Worm (Caenorhabditis elegans): ENCODE measurements around the gene mdt-10.
A peak's percentile ranks its signal among the peaks of the same experiment; 100 is the strongest.

mdt-10 gene

ce11 chrII:7813645-7814044, 41.2 kb downstream of the mdt-10 start:
- no peak for TF ChIP-seq T26A8.4 (GFP tag; IDR thresholded peaks at IDR 0.05)
- TF ChIP-seq nhr-28 (tag; optimal IDR thresholded peaks at IDR 0.05) = peak; percentile 52
- TF ChIP-seq hlh-30 (tag; optimal IDR thresholded peaks at IDR 0.05; ENCODE audit: insufficient read depth) = peak; percentile 46
- TF ChIP-seq dmd-6 (GFP tag; IDR thresholded peaks at IDR 0.05) = peak; percentile 55
- TF ChIP-seq D1046.2 (GFP tag; IDR thresholded peaks at IDR 0.05) = no peak
- TF ChIP-seq dve-1 (tag; optimal IDR thresholded peaks at IDR 0.05; ENCODE audit: insufficient read depth) = peak; percentile 7
- peak; percentile 67 for TF ChIP-seq nhr-77 (tag; optimal IDR thresholded peaks at IDR 0.05)
- no peak for TF ChIP-seq cey-2 (tag; optimal IDR thresholded peaks at IDR 0.05; ENCODE audit: borderline replicate concordance, insufficient read depth)
- no peak for TF ChIP-seq ceh-32 (tag; optimal IDR thresholded peaks at IDR 0.05; ENCODE audit: poor library complexity)
- no peak for TF ChIP-seq dmd-8 (GFP tag; IDR thresholded peaks at IDR 0.05)
- peak; percentile 31 for TF ChIP-seq pqm-1 (tag; optimal IDR thresholded peaks at IDR 0.05)
- TF ChIP-seq ztf-7 (tag; optimal IDR thresholded peaks at IDR 0.05) = no peak
- TF ChIP-seq daf-16 (GFP tag; optimal IDR thresholded peaks at IDR 0.05) = no peak
- peak; percentile 26 for TF ChIP-seq daf-16 (tag; optimal IDR thresholded peaks at IDR 0.05)
- peak; percentile 37 for TF ChIP-seq hlh-11 (tag; optimal IDR thresholded peaks at IDR 0.05)

ce11 chrII:7813237-7813636, 41.6 kb downstream of the mdt-10 start:
- TF ChIP-seq F37D6.2 (tag; optimal IDR thresholded peaks at IDR 0.05) (no peak), nhr-102 (tag; optimal IDR thresholded peaks at IDR 0.05) (no peak), lin-1 (GFP tag; IDR thresholded peaks at IDR 0.05) (no peak)

- TF ChIP-seq unc-39 (tag; optimal IDR thresholded peaks at IDR 0.05) (no peak), tra-1 (GFP tag; IDR thresholded peaks at IDR 0.05) (0 out of 2 replicates have a peak, but pooled peaks have one; percentile 25), madf-5 (GFP tag; IDR thresholded peaks at IDR 0.05) (no peak), ztf-11 (tag; optimal IDR thresholded peaks at IDR 0.05) (no peak), zag-1 (tag; optimal IDR thresholded peaks at IDR 0.05) (no peak), F10B5.3 (tag; optimal IDR thresholded peaks at IDR 0.05) (peak; percentile 24), Y48G9A.11 (GFP tag; IDR thresholded peaks at IDR 0.05) (0 out of 2 replicates have a peak, but pooled peaks have one; percentile 17)
Measured at ce11 chrII:7812332-7812731, 42.5 kb downstream of the mdt-10 start.

ce11 chrII:7810869-7811543, 43.8 kb downstream of the mdt-10 start, which contains the start of gene cki-1:
cki-1 (plus strand) TSS chrII:7811240.
- TF ChIP-seq sdz-12 (GFP tag; optimal IDR thresholded peaks at IDR 0.05) (no peak), unc-62 (GFP tag; optimal IDR thresholded peaks at IDR 0.05 in 1 of 2) (peak in 1 of 2 experiments; percentile 50), unc-62 (tag; optimal IDR thresholded peaks at IDR 0.05) (no peak), nhr-11 (tag; optimal IDR thresholded peaks at IDR 0.05) (no peak), aha-1 (tag) (no peak), lin-13 (GFP tag; optimal IDR thresholded peaks at IDR 0.05) (no peak), lim-7 (GFP tag; IDR thresholded peaks at IDR 0.05) (no peak), mes-2 (tag; optimal IDR thresholded peaks at IDR 0.05; ENCODE audit: poor library complexity, severe bottlenecking) (no peak), duxl-1 (tag; optimal IDR thresholded peaks at IDR 0.05; ENCODE audit: poor library complexity) (no peak), snpc-4 (tag; optimal IDR thresholded peaks at IDR 0.05) (no peak), egl-27 (tag; optimal IDR thresholded peaks at IDR 0.05) (no peak), set-16 (GFP tag; IDR thresholded peaks at IDR 0.05) (0 out of 2 replicates have a peak, but pooled peaks have one; percentile 7)

Measured in whole organism, L4 larva.